Fruit fly (Drosophila melanogaster): ENCODE measurements around the gene CG7950.

The CG7950 gene

DNA sequence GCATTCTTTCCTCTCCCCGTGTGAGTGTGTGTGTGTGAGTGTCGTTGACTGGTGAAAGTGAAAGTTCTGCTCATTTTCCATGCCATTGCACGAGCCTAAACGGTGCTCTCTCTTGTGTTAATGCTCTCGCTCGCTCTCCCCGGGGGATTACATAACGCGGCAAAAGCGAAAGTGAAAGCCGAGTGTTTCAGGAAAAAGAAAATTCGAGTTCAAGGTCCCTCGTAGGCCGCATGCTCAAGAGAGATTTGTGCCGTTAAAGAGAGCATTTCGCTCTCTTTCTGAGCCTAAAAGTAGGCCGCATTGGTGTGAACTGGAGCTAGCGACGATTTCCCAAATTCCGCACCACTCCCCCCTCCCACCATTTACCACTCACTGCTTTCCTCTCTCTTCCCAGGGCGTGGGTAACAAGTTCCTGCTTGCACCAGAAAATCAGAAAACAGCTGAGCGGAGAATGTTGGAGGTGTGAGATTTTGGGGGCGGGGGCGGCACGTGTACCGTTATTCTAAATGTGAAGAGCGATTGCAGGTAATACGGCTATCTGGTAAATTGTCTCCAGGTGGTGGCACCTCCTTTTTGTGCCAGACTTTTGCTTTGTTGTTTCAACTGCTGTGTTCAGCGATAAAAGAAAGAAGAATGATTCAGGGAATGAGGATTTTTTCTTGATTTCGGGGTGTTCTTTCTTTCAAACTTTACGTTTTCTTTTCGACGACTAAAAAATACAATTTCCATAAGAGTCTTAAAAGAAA lies 33.8 kb downstream of the CG7950 start (continued):
- TF ChIP-seq CG9727 (GFP tag; optimal IDR thresholded peaks at IDR 0.05), result no peak
- no peak for TF ChIP-seq otp (GFP tag; IDR thresholded peaks at IDR 0.05)
- TF ChIP-seq Antp (GFP tag; optimal IDR thresholded peaks at IDR 0.05), result no peak
- TF ChIP-seq PHDP (tag; optimal IDR thresholded peaks at IDR 0.05), result no peak
- no peak for TF ChIP-seq mirr (GFP tag; optimal IDR thresholded peaks at IDR 0.05)
- no peak for TF ChIP-seq cato (GFP tag; optimal IDR thresholded peaks at IDR 0.05; ENCODE audit: borderline replicate concordance)

DNA sequence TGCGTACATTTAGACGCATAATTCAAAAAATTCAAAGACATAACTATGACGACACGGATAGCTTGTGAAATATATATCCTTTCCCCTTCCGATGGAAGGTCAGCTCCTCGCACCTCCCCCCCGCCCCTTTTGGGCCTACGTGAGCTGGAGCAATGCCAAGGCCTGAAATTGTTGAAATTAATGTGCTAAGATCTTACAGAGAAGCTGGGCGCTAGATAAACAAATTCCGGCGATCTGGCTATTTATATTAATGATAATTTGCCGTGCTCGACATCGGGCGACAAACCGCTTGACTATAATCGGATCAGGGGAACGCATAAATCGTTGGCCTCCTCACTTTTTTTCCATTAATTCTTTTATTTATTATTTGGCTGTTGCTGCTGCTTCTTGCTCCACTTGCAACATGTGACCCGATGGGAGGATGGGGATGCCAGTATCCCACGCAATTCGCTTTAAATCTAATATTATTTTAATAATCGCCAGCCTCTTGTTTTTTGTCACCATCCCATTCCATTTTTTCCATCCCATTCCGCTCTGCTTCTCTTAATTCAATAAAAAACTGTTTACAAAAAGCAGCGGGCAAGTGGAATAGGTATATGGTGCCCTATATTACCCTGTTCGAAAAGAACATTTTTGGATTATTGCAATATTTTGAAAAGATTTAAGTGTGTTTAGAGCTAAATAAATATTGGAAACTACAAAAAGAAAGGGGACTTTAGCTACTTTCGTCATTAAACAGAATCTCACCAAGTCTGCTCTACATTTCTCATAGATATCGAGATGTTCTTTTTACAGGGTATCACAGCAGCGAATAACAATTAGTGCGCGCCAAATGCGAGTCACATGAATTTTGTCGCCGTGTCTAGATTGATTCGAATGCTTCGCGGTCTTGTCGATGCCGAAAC lies 35.4 kb downstream of the CG7950 start:
- TF ChIP-seq sr (GFP tag; IDR thresholded peaks at IDR 0.05), result peak; percentile 88
- TF ChIP-seq sd (tag; optimal IDR thresholded peaks at IDR 0.05), result peak; percentile 92
- no peak for TF ChIP-seq CG11456 (GFP tag; IDR thresholded peaks at IDR 0.05)
- peak; percentile 53 for TF ChIP-seq CG4328 (GFP tag; optimal IDR thresholded peaks at IDR 0.05)
- TF ChIP-seq Ets65A (GFP tag), result peak; percentile 10
- TF ChIP-seq CG12769 (tag; optimal IDR thresholded peaks at IDR 0.05), result peak; percentile 81
- no peak for TF ChIP-seq Dbx (GFP tag; IDR thresholded peaks at IDR 0.05)
- TF ChIP-seq D19B (GFP tag; optimal IDR thresholded peaks at IDR 0.05), result peak; percentile 91
- TF ChIP-seq pb (GFP tag; optimal IDR thresholded peaks at IDR 0.05), result no peak
- TF ChIP-seq NC2β (GFP tag; optimal IDR thresholded peaks at IDR 0.05), result no peak
- no peak for TF ChIP-seq Dek (tag; optimal IDR thresholded peaks at IDR 0.05)
- peak; percentile 64 for TF ChIP-seq Med (GFP tag)
- peak; percentile 13 for TF ChIP-seq CG10543 (GFP tag; optimal IDR thresholded peaks at IDR 0.05)
- TF ChIP-seq cwo (GFP tag; optimal IDR thresholded peaks at IDR 0.05), result peak; percentile 62
- TF ChIP-seq Atf3 (GFP tag; optimal IDR thresholded peaks at IDR 0.05), result no peak
- TF ChIP-seq ftz-f1 (GFP tag; optimal IDR thresholded peaks at IDR 0.05), result peak; percentile 84
- TF ChIP-seq crol (GFP tag; IDR thresholded peaks at IDR 0.05), result peak; percentile 50; the same call in 1 of the 2 replicates

DNA sequence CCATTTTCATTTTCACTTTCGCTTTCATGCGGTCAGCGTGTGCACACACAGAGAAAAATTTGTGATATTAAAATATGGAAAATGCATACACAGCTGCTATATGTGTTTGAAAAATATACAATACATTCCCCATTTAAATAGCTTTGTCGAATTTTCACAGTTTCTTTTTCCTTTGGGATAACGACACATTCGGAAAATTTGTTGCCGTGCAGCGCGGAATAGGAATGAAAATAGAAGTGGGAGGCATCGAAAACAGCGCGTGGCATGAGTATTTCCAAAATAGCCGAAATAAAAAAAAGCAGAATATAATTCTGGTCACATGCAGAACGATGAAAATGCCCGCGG lies 36.0 kb downstream of the CG7950 start:
- TF ChIP-seq CG15011 (GFP tag; optimal IDR thresholded peaks at IDR 0.05), result peak; percentile 71
- peak; percentile 88 for TF ChIP-seq so (GFP tag; IDR thresholded peaks at IDR 0.05)
- peak; percentile 84 for TF ChIP-seq zfh2 (GFP tag; optimal IDR thresholded peaks at IDR 0.05)
- TF ChIP-seq cwo (GFP tag; optimal IDR thresholded peaks at IDR 0.05), result peak; percentile 91
- TF ChIP-seq CG8089 (GFP tag; optimal IDR thresholded peaks at IDR 0.05), result peak; percentile 66
- TF ChIP-seq CG5245 (GFP tag; optimal IDR thresholded peaks at IDR 0.05), result peak; percentile 79
- no peak for TF ChIP-seq fd102C (GFP tag; optimal IDR thresholded peaks at IDR 0.05)
- TF ChIP-seq Rx (GFP tag; IDR thresholded peaks at IDR 0.05), result peak; percentile 74
- TF ChIP-seq Hr39 (optimal IDR thresholded peaks at IDR 0.05), result no peak
- peak; percentile 63 for TF ChIP-seq CG10274 (GFP tag; optimal IDR thresholded peaks at IDR 0.05)
- TF ChIP-seq zen2 (GFP tag; IDR thresholded peaks at IDR 0.05; ENCODE audit: partially characterized antibody), result no peak
- TF ChIP-seq HLH4C (GFP tag; IDR thresholded peaks at IDR 0.05; ENCODE audit: partially characterized antibody), result no peak
- TF ChIP-seq ems (GFP tag; optimal IDR thresholded peaks at IDR 0.05), result peak; percentile 86
- TF ChIP-seq hbn (GFP tag; IDR thresholded peaks at IDR 0.05; ENCODE audit: partially characterized antibody), result no peak
- TF ChIP-seq Fer2 (tag; optimal IDR thresholded peaks at IDR 0.05), result peak; percentile 69
- TF ChIP-seq hkb (optimal IDR thresholded peaks at IDR 0.05), result no peak
- TF ChIP-seq hkb (GFP tag; IDR thresholded peaks at IDR 0.05), result peak; percentile 92
- peak; percentile 84 for TF ChIP-seq CG3281 (GFP tag; optimal IDR thresholded peaks at IDR 0.05)
- TF ChIP-seq Lpt (GFP tag; optimal IDR thresholded peaks at IDR 0.05), result no peak
- peak; percentile 77 for TF ChIP-seq CG1024 (GFP tag; IDR thresholded peaks at IDR 0.05)
- peak; percentile 60 for TF ChIP-seq CG5953 (GFP tag; IDR thresholded peaks at IDR 0.05)
- TF ChIP-seq Ets97D (GFP tag; optimal IDR thresholded peaks at IDR 0.05), result peak; percentile 57
- peak; percentile 28 for TF ChIP-seq CG10565 (GFP tag; optimal IDR thresholded peaks at IDR 0.05)
- TF ChIP-seq ash1 (GFP tag; optimal IDR thresholded peaks at IDR 0.05), result no peak
- peak; percentile 72 for TF ChIP-seq CG17829 (tag; optimal IDR thresholded peaks at IDR 0.05)
